Fruit fly (Drosophila melanogaster): ENCODE measurements around the gene CG31055.

The CG31055 gene

DNA sequence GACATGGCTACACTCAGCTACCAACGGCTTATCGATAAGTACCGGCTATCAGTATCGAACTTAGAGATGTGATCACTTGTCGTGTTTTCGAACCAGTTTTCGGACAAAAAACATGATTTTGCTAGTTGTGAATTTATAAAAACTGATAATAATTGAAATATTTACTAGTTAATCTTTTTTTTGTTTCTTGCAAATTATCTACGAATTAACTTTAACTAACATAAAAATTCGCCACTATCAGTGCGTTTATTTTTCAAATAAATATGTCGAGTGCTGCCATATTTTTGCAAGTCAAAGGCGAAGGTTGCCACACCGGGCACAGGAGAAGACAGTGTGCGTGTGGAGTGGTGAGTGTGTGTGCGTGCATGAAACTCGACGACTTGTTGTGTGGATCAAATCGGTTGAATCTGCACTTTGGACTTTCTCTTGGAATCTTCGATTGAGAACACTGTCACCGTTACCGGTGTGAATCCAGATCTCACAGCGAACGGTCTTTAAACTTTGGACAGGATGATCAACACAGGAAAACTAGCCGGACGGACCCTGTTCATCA lies 10.7 kb downstream of the CG31055 start, which contains the start of gene Hsdl2 (continued):
- TF ChIP-seq CG34224 (GFP tag; IDR thresholded peaks at IDR 0.05; ENCODE audit: partially characterized antibody) (peak; percentile 72), CG12744 (GFP tag; optimal IDR thresholded peaks at IDR 0.05) (no peak), dati (GFP tag; IDR thresholded peaks at IDR 0.05) (no peak), CG1792 (GFP tag; optimal IDR thresholded peaks at IDR 0.05) (no peak), klu (GFP tag; IDR thresholded peaks at IDR 0.05) (no peak), CG12071 (GFP tag; optimal IDR thresholded peaks at IDR 0.05) (no peak), CG12104 (GFP tag; optimal IDR thresholded peaks at IDR 0.05) (peak; percentile 37), scrt (GFP tag; optimal IDR thresholded peaks at IDR 0.05) (no peak), CG16863 (GFP tag; optimal IDR thresholded peaks at IDR 0.05) (peak; percentile 6), ac (GFP tag; optimal IDR thresholded peaks at IDR 0.05) (no peak), CG7372 (GFP tag; IDR thresholded peaks at IDR 0.05) (peak; percentile 42; the same call in 1 of the 2 replicates), CG10431 (GFP tag; optimal IDR thresholded peaks at IDR 0.05) (no peak), ase (GFP tag; IDR thresholded peaks at IDR 0.05) (no peak), CG14014 (GFP tag; IDR thresholded peaks at IDR 0.05) (no peak), NC2α (GFP tag; optimal IDR thresholded peaks at IDR 0.05) (no peak), MESR4 (GFP tag; optimal IDR thresholded peaks at IDR 0.05) (peak; percentile 59), Atf-2 (GFP tag; optimal IDR thresholded peaks at IDR 0.05) (no peak), CG9876 (GFP tag; optimal IDR thresholded peaks at IDR 0.05) (no peak), dimm (GFP tag; IDR thresholded peaks at IDR 0.05) (no peak), Sox102F (GFP tag; optimal IDR thresholded peaks at IDR 0.05) (no peak), CG8388 (GFP tag; optimal IDR thresholded peaks at IDR 0.05) (no peak), Dek (tag; optimal IDR thresholded peaks at IDR 0.05) (peak; percentile 11), Hey (tag; optimal IDR thresholded peaks at IDR 0.05) (no peak), stwl (tag; optimal IDR thresholded peaks at IDR 0.05) (peak; percentile 15), gcm2 (GFP tag; optimal IDR thresholded peaks at IDR 0.05) (peak; percentile 7), CG6854 (GFP tag; optimal IDR thresholded peaks at IDR 0.05) (no peak), Nf-YB (GFP tag; optimal IDR thresholded peaks at IDR 0.05) (peak; percentile 24), toy (GFP tag; IDR thresholded peaks at IDR 0.05) (no peak), lmd (GFP tag; IDR thresholded peaks at IDR 0.05) (peak; percentile 38; the same call in 1 of the 2 replicates), CG1832 (GFP tag; optimal IDR thresholded peaks at IDR 0.05) (no peak), jigr1 (GFP tag; IDR thresholded peaks at IDR 0.05) (no peak), gfzf (GFP tag; optimal IDR thresholded peaks at IDR 0.05) (peak; percentile 37), Max (GFP tag; optimal IDR thresholded peaks at IDR 0.05) (peak; percentile 51), schlank (tag; optimal IDR thresholded peaks at IDR 0.05) (no peak), Atf6 (GFP tag; IDR thresholded peaks at IDR 0.05) (no peak), luna (GFP tag; optimal IDR thresholded peaks at IDR 0.05) (no peak), Hr39 (optimal IDR thresholded peaks at IDR 0.05) (no peak), crc (GFP tag; optimal IDR thresholded peaks at IDR 0.05) (no peak), ttk (GFP tag; IDR thresholded peaks at IDR 0.05) (no peak), Pdp1 (GFP tag; optimal IDR thresholded peaks at IDR 0.05) (peak in 1 of 2 experiments; percentile 47), kni (GFP tag; optimal IDR thresholded peaks at IDR 0.05) (no peak), lola (GFP tag; optimal IDR thresholded peaks at IDR 0.05) (no peak), Dfd (GFP tag; optimal IDR thresholded peaks at IDR 0.05) (no peak), CG6654 (GFP tag; optimal IDR thresholded peaks at IDR 0.05) (no peak), CG7786 (GFP tag; optimal IDR thresholded peaks at IDR 0.05) (peak; percentile 7), Drgx (GFP tag; IDR thresholded peaks at IDR 0.05) (peak; percentile 61), trem (tag; optimal IDR thresholded peaks at IDR 0.05) (peak; percentile 57), CG30403 (GFP tag; optimal IDR thresholded peaks at IDR 0.05) (peak; percentile 37), tap (tag; optimal IDR thresholded peaks at IDR 0.05) (no peak), slou (GFP tag; optimal IDR thresholded peaks at IDR 0.05) (no peak), Lpt (GFP tag; optimal IDR thresholded peaks at IDR 0.05) (no peak), CG31441 (GFP tag; IDR thresholded peaks at IDR 0.05) (no peak)
